Worm (Caenorhabditis elegans) whole organism, L4/young adult: ENCODE data around the gene F14B8.4.

ENCODE experiments used
- W03F9.2 ChIP-seq: fragments of 150-350 bp; optimal IDR thresholded peaks from 2 replicates; lab custom pipeline; 2014; ENCODE audit warnings: missing biosample characterization, missing genetic modification characterization
- dao-5 ChIP-seq: sonication (generic microtip); optimal IDR thresholded peaks from 2 replicates; lab custom pipeline; 2016; ENCODE audit warnings: missing genotype, missing genetic modification characterization, moderate library complexity, missing compliant biosample characterization
- him-1 ChIP-seq: sonication (generic microtip); optimal IDR thresholded peaks from 2 replicates; lab custom pipeline; 2016; ENCODE audit warnings: missing genotype, missing genetic modification reagents, missing genetic modification characterization, missing compliant biosample characterization

- no peak for TF ChIP-seq him-1 (tag; lab: Kevin White, UChicago)
- no peak for TF ChIP-seq dao-5
- TF ChIP-seq W03F9.2 (tag; lab: Kevin White, UChicago), result no peak
These were observed 43.0 kb downstream of the F14B8.4 start for ce11 chrX:6856793-6857192.
